Fruit fly (Drosophila melanogaster) whole organism, embryonic: ENCODE data around the gene sun.
A peak's percentile ranks its signal among the peaks of the same experiment; 100 is the strongest.
"Not testable (repeated sequence)": the region's sequence is repeated elsewhere in the genome, so short reads cannot be mapped to it uniquely, and the experiment has no call there.

Experiments
- CG30020 ChIP-seq: fragments of 200-800 bp; optimal IDR thresholded peaks from 2 replicates; lab custom pipeline; 2019; ENCODE audit warnings: missing biosample characterization, mild to moderate bottlenecking, missing genetic modification characterization, moderate library complexity
- CG42726 ChIP-seq: fragments of 200-800 bp; sonication (Bioruptor generic); IDR thresholded peaks from 2 replicates; pipeline ENCODE4 v1.3.6; 2022; ENCODE audit warnings: missing biosample characterization, missing genetic modification characterization; ENCODE audit not compliant: partially characterized antibody
- prd ChIP-seq, 3 experiments: fragments of >200 bp in 2 of 3; fragments of 200-800 bp in 1 of 3; sonication (Bioruptor generic) in 1 of 3; optimal IDR thresholded peaks in 2 of 3; IDR thresholded peaks in 1 of 3; 2 replicates in 2 of 3; 3 replicates in 1 of 3; pipeline versions ENCODE4 v1.3.6 to Lab custom; 2017 to 2022; ENCODE audit warnings: missing biosample characterization in 1 of 3, missing genetic modification characterization in 1 of 3
- vnd ChIP-seq: fragments of 200-800 bp; sonication (Bioruptor generic); IDR thresholded peaks from 3 replicates; pipeline ENCODE4 v1.3.6; 2022; ENCODE audit warnings: missing biosample characterization, missing genetic modification characterization; ENCODE audit not compliant: partially characterized antibody

sun gene

DNA sequence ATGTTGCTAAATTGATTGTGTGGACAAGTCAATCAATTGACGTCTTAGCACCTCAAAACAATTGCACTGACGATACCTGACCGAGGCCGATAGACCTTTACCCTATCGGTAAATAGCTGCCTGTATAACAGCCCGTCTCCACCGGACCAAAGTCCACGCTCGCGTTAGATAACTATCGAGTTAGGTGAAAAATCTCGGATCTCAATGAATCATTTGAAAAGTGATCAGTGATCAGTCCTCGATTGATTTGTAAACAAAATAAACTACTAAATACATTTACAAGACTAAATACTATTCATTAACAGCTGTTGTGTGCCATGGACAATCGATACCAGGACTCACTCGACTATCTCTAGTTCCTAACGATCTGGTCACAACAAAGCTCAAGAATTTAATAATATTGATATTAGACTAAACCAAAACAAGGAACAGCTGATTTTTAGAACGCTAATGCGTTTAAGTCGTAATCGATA lies 49.9 kb downstream of the sun start, which contains the start of the genes sordd2 and CG15602 (continued):
- peak; percentile 80; the same call in 1 of the 2 replicates for TF ChIP-seq CG42726
- not testable (repeated sequence) for TF ChIP-seq prd (optimal IDR thresholded peaks at IDR 0.05; lab: Kevin White, UChicago)
- peak; percentile 31; the same call in 1 of the 3 replicates for TF ChIP-seq prd (GFP tag; IDR thresholded peaks at IDR 0.05; lab: Robert Waterston, UW)
- peak; percentile 88 for TF ChIP-seq CG30020 (tag; lab: Kevin White, UChicago)
- peak; percentile 68 for TF ChIP-seq vnd (GFP tag; lab: Robert Waterston, UW)
